Fruit fly (Drosophila melanogaster) whole organism, embryonic: ENCODE results near the gene net.

Experiments
- Adf1 ChIP-seq: fragments of 200-800 bp; sonication (Bioruptor generic); IDR thresholded peaks from 2 replicates; pipeline ENCODE4 v1.3.6; 2022; ENCODE audit warnings: missing biosample characterization, missing genetic modification characterization
- Aef1 ChIP-seq: fragments of 200-800 bp; sonication (Bioruptor generic); IDR thresholded peaks from 3 replicates; pipeline ENCODE4 v1.3.6; 2022; ENCODE audit warnings: missing biosample characterization, missing genetic modification characterization
- Bgb ChIP-seq: fragments of 200-800 bp; sonication (Bioruptor generic); IDR thresholded peaks from 2 replicates; pipeline ENCODE4 v1.3.6; 2022; ENCODE audit warnings: missing biosample characterization, missing genetic modification characterization; ENCODE audit not compliant: partially characterized antibody
- BtbVII ChIP-seq: fragments of 200-800 bp; sonication (Bioruptor generic); optimal IDR thresholded peaks from 3 replicates; lab custom pipeline; 2017; ENCODE audit warnings: missing biosample characterization, mild to moderate bottlenecking, missing genetic modification characterization
- CG10321 ChIP-seq: fragments of 200-800 bp; sonication (Bioruptor generic); IDR thresholded peaks from 2 replicates; pipeline ENCODE4 v1.3.6; 2022; ENCODE audit warnings: missing biosample characterization, missing genetic modification characterization
- CG10366 ChIP-seq: fragments of 200-800 bp; sonication (Bioruptor generic); IDR thresholded peaks from 2 replicates; pipeline ENCODE4 v1.3.6; 2022; ENCODE audit warnings: missing biosample characterization, missing genetic modification characterization
- CG10979 ChIP-seq: fragments of 200-800 bp; sonication (Bioruptor generic); optimal IDR thresholded peaks from 2 replicates; lab custom pipeline; 2018; ENCODE audit warnings: missing biosample characterization, mild to moderate bottlenecking, missing genetic modification characterization, moderate library complexity
- CG12769 ChIP-seq: fragments of 200-800 bp; sonication (Bioruptor generic); optimal IDR thresholded peaks from 2 replicates; lab custom pipeline; 2019; ENCODE audit warnings: missing biosample characterization, mild to moderate bottlenecking, missing genetic modification characterization, moderate library complexity
- CG13296 ChIP-seq: fragments of 200-800 bp; sonication (Bioruptor generic); optimal IDR thresholded peaks from 3 replicates; lab custom pipeline; 2018; ENCODE audit warnings: missing biosample characterization, mild to moderate bottlenecking, missing genetic modification characterization
- CG1647 ChIP-seq: fragments of 200-800 bp; sonication (Bioruptor generic); optimal IDR thresholded peaks from 3 replicates; lab custom pipeline; 2016; ENCODE audit warnings: missing biosample characterization, missing genetic modification characterization
- CG16779 ChIP-seq: fragments of 200-800 bp; sonication (Bioruptor generic); IDR thresholded peaks from 2 replicates; pipeline ENCODE4 v1.3.6; 2022; ENCODE audit warnings: missing biosample characterization, missing genetic modification characterization
- CG16863 ChIP-seq: fragments of 200-800 bp; sonication (Bioruptor generic); optimal IDR thresholded peaks from 3 replicates; lab custom pipeline; 2016; ENCODE audit warnings: missing biosample characterization, missing genetic modification characterization
- CG17568 ChIP-seq: fragments of 200-800 bp; sonication (Bioruptor generic); optimal IDR thresholded peaks from 2 replicates; lab custom pipeline; 2018; ENCODE audit warnings: missing biosample characterization, mild to moderate bottlenecking, missing genetic modification characterization, moderate library complexity
- CG17802 ChIP-seq: fragments of 200-800 bp; sonication (Bioruptor generic); optimal IDR thresholded peaks from 2 replicates; lab custom pipeline; 2018; ENCODE audit warnings: missing biosample characterization, mild to moderate bottlenecking, missing genetic modification characterization, moderate library complexity
- CG1832 ChIP-seq: fragments of 200-800 bp; sonication (Bioruptor generic); optimal IDR thresholded peaks from 2 replicates; lab custom pipeline; 2017; ENCODE audit warnings: missing biosample characterization, mild to moderate bottlenecking, missing genetic modification characterization, inconsistent platforms
- CG18764 ChIP-seq: fragments of 200-800 bp; sonication (Bioruptor generic); optimal IDR thresholded peaks from 3 replicates; lab custom pipeline; 2016; ENCODE audit warnings: missing biosample characterization, missing genetic modification characterization
- CG3838 ChIP-seq: fragments of 200-800 bp; sonication (Bioruptor generic); optimal IDR thresholded peaks from 3 replicates; lab custom pipeline; 2016; ENCODE audit warnings: missing biosample characterization, missing genetic modification characterization
- CG4360 ChIP-seq: fragments of 200-800 bp; sonication (Bioruptor generic); IDR thresholded peaks from 2 replicates; pipeline ENCODE4 v1.3.6; 2022; ENCODE audit warnings: missing biosample characterization, missing genetic modification characterization
- CG6791 ChIP-seq: fragments of 200-800 bp; sonication (Bioruptor generic); IDR thresholded peaks from 3 replicates; pipeline ENCODE4 v1.3.6; 2022; ENCODE audit warnings: missing biosample characterization, missing genetic modification characterization; ENCODE audit not compliant: partially characterized antibody
- CG6813 ChIP-seq: fragments of 200-800 bp; sonication (Bioruptor generic); optimal IDR thresholded peaks from 2 replicates; lab custom pipeline; 2017; ENCODE audit warnings: missing biosample characterization, missing genetic modification characterization, mild to moderate bottlenecking, moderate library complexity, missing genetic modification reagents
- CG8359 ChIP-seq: fragments of 200-800 bp; sonication (Bioruptor generic); optimal IDR thresholded peaks from 2 replicates; lab custom pipeline; 2017; ENCODE audit warnings: missing biosample characterization, mild to moderate bottlenecking, missing genetic modification characterization, borderline replicate concordance
- CG8388 ChIP-seq: fragments of 200-800 bp; sonication (Bioruptor generic); optimal IDR thresholded peaks from 2 replicates; lab custom pipeline; 2019; ENCODE audit warnings: missing biosample characterization, mild to moderate bottlenecking, missing genetic modification characterization, moderate library complexity
- Drgx ChIP-seq: fragments of 200-800 bp; sonication (Bioruptor generic); IDR thresholded peaks from 2 replicates; pipeline ENCODE4 v1.3.6; 2022; ENCODE audit warnings: missing biosample characterization, missing genetic modification characterization
- Elba2 ChIP-seq: fragments of 200-800 bp; sonication (Bioruptor generic); optimal IDR thresholded peaks from 3 replicates; lab custom pipeline; 2016; ENCODE audit warnings: missing biosample characterization, missing genetic modification characterization
- GATAe ChIP-seq: fragments of 200-800 bp; sonication (Bioruptor generic); conservative IDR thresholded peaks from 2 replicates; pipeline ENCODE4 v1.3.6; 2022; ENCODE audit warnings: missing biosample characterization, missing genetic modification characterization
- Jarid2 ChIP-seq: fragments of 200-800 bp; sonication (Bioruptor generic); optimal IDR thresholded peaks from 3 replicates; lab custom pipeline; 2017; ENCODE audit warnings: mild to moderate bottlenecking, missing biosample characterization, missing genetic modification reagents, missing genetic modification characterization
- PHDP ChIP-seq: fragments of 200-800 bp; sonication (Bioruptor generic); optimal IDR thresholded peaks from 3 replicates; lab custom pipeline; 2018; ENCODE audit warnings: missing biosample characterization, mild to moderate bottlenecking, missing genetic modification characterization, moderate library complexity
- Stat92E ChIP-seq, 3 experiments: fragments of >200 bp in 2 of 3; fragments of 200-800 bp in 1 of 3; sonication (Bioruptor generic) in 1 of 3; optimal IDR thresholded peaks; 2 replicates each; lab custom pipeline; 2017 to 2019; ENCODE audit warnings: missing biosample characterization in 3 of 3, missing genetic modification characterization in 3 of 3, mild to moderate bottlenecking in 1 of 3, moderate library complexity in 1 of 3
- Trl ChIP-seq, 3 experiments: fragments of >200 bp in 2 of 3; fragments of 200-800 bp in 1 of 3; sonication (Bioruptor generic) in 1 of 3; optimal IDR thresholded peaks; 2 replicates in 1 of 3; 3 replicates in 2 of 3; lab custom pipeline; 2016 to 2017; ENCODE audit warnings: missing biosample characterization in 1 of 3, missing genetic modification characterization in 1 of 3
- caup ChIP-seq: fragments of 200-800 bp; sonication (Bioruptor generic); optimal IDR thresholded peaks from 3 replicates; lab custom pipeline; 2017; ENCODE audit warnings: missing biosample characterization, mild to moderate bottlenecking, missing genetic modification characterization, moderate library complexity; ENCODE audit not compliant: severe bottlenecking
- dmrt11E ChIP-seq: fragments of 200-800 bp; sonication (Bioruptor generic); optimal IDR thresholded peaks from 3 replicates; lab custom pipeline; 2018; ENCODE audit warnings: missing biosample characterization, mild to moderate bottlenecking, missing genetic modification characterization, moderate library complexity
- dmrt99B ChIP-seq: fragments of 200-800 bp; sonication (Bioruptor generic); optimal IDR thresholded peaks from 2 replicates; lab custom pipeline; 2018; ENCODE audit warnings: missing biosample characterization, mild to moderate bottlenecking, missing genetic modification characterization, moderate library complexity
- ewg ChIP-seq: fragments of 200-800 bp; sonication (Bioruptor generic); optimal IDR thresholded peaks from 3 replicates; lab custom pipeline; 2017; ENCODE audit warnings: mild to moderate bottlenecking, missing biosample characterization, missing genetic modification reagents, missing genetic modification characterization
- eyg ChIP-seq: fragments of 200-800 bp; sonication (Bioruptor generic); optimal IDR thresholded peaks from 3 replicates; lab custom pipeline; 2016; ENCODE audit warnings: missing biosample characterization, missing genetic modification characterization
- gfzf ChIP-seq: fragments of 200-800 bp; sonication (Bioruptor generic); optimal IDR thresholded peaks from 2 replicates; lab custom pipeline; 2016; ENCODE audit warnings: missing biosample characterization, mild to moderate bottlenecking, missing genetic modification characterization, moderate library complexity
- gsb-n ChIP-seq: fragments of 200-800 bp; sonication (Bioruptor generic); optimal IDR thresholded peaks from 3 replicates; lab custom pipeline; 2018; ENCODE audit warnings: missing biosample characterization, mild to moderate bottlenecking, missing genetic modification characterization
- insv ChIP-seq, 2 experiments: fragments of 200-800 bp; sonication (Bioruptor generic); optimal IDR thresholded peaks; 3 replicates each; lab custom pipeline; 2016 to 2018; ENCODE audit warnings: missing biosample characterization in 2 of 2, missing genetic modification characterization in 2 of 2
- jumu ChIP-seq: fragments of 200-800 bp; sonication (Bioruptor generic); optimal IDR thresholded peaks from 3 replicates; lab custom pipeline; 2016; ENCODE audit warnings: missing biosample characterization, missing genetic modification characterization
- kah ChIP-seq: fragments of 200-800 bp; sonication (Bioruptor generic); optimal IDR thresholded peaks from 2 replicates; lab custom pipeline; 2018; ENCODE audit warnings: missing biosample characterization, mild to moderate bottlenecking, missing genetic modification characterization
- lola ChIP-seq, 3 experiments: fragments of >200 bp in 2 of 3; fragments of 200-800 bp in 1 of 3; sonication (Bioruptor generic) in 1 of 3; optimal IDR thresholded peaks; 2 replicates each; lab custom pipeline; 2017 to 2019; ENCODE audit warnings: missing biosample characterization in 3 of 3, missing genetic modification characterization in 3 of 3, mild to moderate bottlenecking in 1 of 3, moderate library complexity in 1 of 3
- luna ChIP-seq: fragments of 200-800 bp; sonication (Bioruptor generic); optimal IDR thresholded peaks from 2 replicates; lab custom pipeline; 2016; ENCODE audit warnings: missing biosample characterization, missing genetic modification characterization
- rib ChIP-seq: fragments of 200-800 bp; sonication (Bioruptor generic); IDR thresholded peaks from 2 replicates; pipeline ENCODE4 v1.3.6; 2022; ENCODE audit warnings: missing biosample characterization, missing genetic modification characterization
- slp2 ChIP-seq: fragments of 200-800 bp; sonication (Bioruptor generic); optimal IDR thresholded peaks from 2 replicates; lab custom pipeline; 2016; ENCODE audit warnings: missing biosample characterization, missing genetic modification characterization
- tgo ChIP-seq: fragments of 200-800 bp; sonication (Bioruptor generic); IDR thresholded peaks from 3 replicates; pipeline ENCODE4 v1.3.6; 2022; ENCODE audit warnings: missing biosample characterization, missing genetic modification characterization
- vvl ChIP-seq: fragments of 200-800 bp; sonication (Bioruptor generic); IDR thresholded peaks from 2 replicates; pipeline ENCODE4 v1.3.6; 2022; ENCODE audit warnings: missing biosample characterization, missing genetic modification characterization
- wdn ChIP-seq: fragments of 200-800 bp; sonication (Bioruptor generic); IDR thresholded peaks from 2 replicates; pipeline ENCODE4 v1.3.6; 2022; ENCODE audit warnings: missing biosample characterization, missing genetic modification characterization
- wor ChIP-seq: fragments of 200-800 bp; sonication (Bioruptor generic); IDR thresholded peaks from 2 replicates; pipeline ENCODE4 v1.3.6; 2022; ENCODE audit warnings: missing biosample characterization, missing genetic modification characterization

net gene

DNA sequence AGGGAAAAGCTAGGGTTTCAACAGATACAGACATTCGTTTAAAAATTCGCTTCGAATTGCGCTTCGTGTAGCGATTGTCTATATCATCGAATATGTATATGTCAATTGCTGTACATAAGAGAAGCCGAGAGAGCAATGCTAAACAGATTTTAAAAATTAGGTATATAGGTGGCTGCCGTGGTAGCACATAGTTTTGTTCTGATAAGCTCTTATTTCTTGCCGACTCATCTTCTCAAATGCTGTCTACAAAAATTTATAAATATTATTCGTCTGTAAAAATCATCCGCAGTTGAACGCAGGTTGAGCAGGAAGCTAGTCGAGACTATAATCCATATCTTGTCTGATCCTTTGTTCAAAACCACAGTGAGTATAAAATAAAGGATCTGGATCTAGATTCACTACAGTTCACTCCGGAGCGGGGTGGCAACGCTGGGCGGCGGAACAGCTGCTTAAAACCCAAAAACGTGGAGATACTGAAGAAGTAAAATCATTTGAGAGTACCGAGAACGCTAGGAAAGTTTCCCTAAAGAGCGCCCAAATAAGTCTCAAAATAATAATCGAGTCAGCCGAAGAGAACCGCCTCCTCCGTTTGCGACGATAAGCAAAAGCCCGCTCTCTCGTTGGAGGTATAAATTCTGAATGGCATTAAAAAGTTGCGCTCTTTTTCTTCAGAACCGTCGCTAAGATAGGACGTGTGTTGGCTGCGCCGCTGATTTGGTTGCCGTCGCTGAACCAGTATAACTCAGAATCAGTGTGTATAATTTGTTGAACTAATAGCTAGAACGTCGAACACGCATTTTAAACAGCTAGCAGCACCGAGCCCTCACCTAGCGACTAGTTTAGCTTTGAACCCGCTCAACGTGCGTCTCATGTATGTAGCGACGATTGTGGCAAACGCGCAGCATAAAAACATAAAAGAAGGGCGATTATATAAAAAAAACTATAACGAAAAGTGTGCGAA, 20.6 kb upstream of the net start (continued):
- TF ChIP-seq CG17568 (GFP tag; lab: Kevin White, UChicago) (peak; percentile 42), CG18764 (GFP tag; lab: Kevin White, UChicago) (no peak), Trl (optimal IDR thresholded peaks at IDR 0.05; lab: Kevin White, UChicago) (peak; percentile 87 to 95), Trl (GFP tag; optimal IDR thresholded peaks at IDR 0.05; lab: Kevin White, UChicago) (no peak), gfzf (no peak), GATAe (GFP tag; lab: Robert Waterston, UW) (no peak), CG10321 (no peak), Elba2 (no peak), Adf1 (GFP tag; lab: Robert Waterston, UW) (peak; percentile 52; the same call in 1 of the 2 replicates), CG1647 (no peak), CG17802 (no peak), dmrt11E (tag; lab: Kevin White, UChicago) (no peak), dmrt99B (no peak), CG1832 (no peak), CG13296 (GFP tag; lab: Kevin White, UChicago) (peak; percentile 64), slp2 (GFP tag; lab: Kevin White, UChicago) (no peak), tgo (no peak), PHDP (tag; lab: Kevin White, UChicago) (peak; percentile 7), CG6813 (no peak), eyg (no peak), CG12769 (tag; lab: Kevin White, UChicago) (peak; percentile 43), CG16779 (GFP tag; lab: Robert Waterston, UW) (no peak), Aef1 (GFP tag; lab: Robert Waterston, UW) (no peak), CG10979 (tag; lab: Kevin White, UChicago) (no peak), insv (GFP tag; optimal IDR thresholded peaks at IDR 0.05; lab: Kevin White, UChicago) (no peak), lola (GFP tag; optimal IDR thresholded peaks at IDR 0.05; lab: Kevin White, UChicago) (no peak), CG16863 (no peak), vvl (GFP tag; lab: Robert Waterston, UW) (peak; percentile 75), CG3838 (GFP tag; lab: Kevin White, UChicago) (no peak), Stat92E (GFP tag; optimal IDR thresholded peaks at IDR 0.05; lab: Kevin White, UChicago) (peak in 1 of 3 experiments; percentile 73), Bgb (GFP tag; lab: Robert Waterston, UW) (peak; percentile 53; the same call in 1 of the 2 replicates), CG4360 (GFP tag; lab: Robert Waterston, UW) (no peak), luna (no peak), caup (GFP tag; lab: Kevin White, UChicago) (peak; percentile 25), wdn (no peak), wor (GFP tag; lab: Robert Waterston, UW) (no peak), ewg (GFP tag; lab: Kevin White, UChicago) (no peak), kah (GFP tag; lab: Kevin White, UChicago) (no peak), Jarid2 (peak; percentile 0), gsb-n (tag; lab: Kevin White, UChicago) (no peak), jumu (GFP tag; lab: Kevin White, UChicago) (no peak), CG8388 (no peak), Drgx (peak; percentile 5; the same call in 1 of the 2 replicates), rib (GFP tag; lab: Robert Waterston, UW) (peak; percentile 58), BtbVII (GFP tag; lab: Kevin White, UChicago) (peak; percentile 59), CG8359 (no peak), CG10366 (no peak), CG6791 (GFP tag; lab: Robert Waterston, UW) (no peak)
